Fruit fly (Drosophila melanogaster) whole organism, embryonic: ENCODE measurements around the gene CG18266.

Experiments used
- Aef1 ChIP-seq: fragments of 200-800 bp; sonication (Bioruptor generic); IDR thresholded peaks from 3 replicates; pipeline ENCODE4 v1.3.6; 2022; ENCODE audit warnings: missing biosample characterization, missing genetic modification characterization
- CG10267 ChIP-seq: fragments of 200-800 bp; sonication (Bioruptor generic); optimal IDR thresholded peaks from 2 replicates; lab custom pipeline; 2018; ENCODE audit warnings: missing biosample characterization, mild to moderate bottlenecking, missing genetic modification characterization, moderate library complexity
- CG10321 ChIP-seq: fragments of 200-800 bp; sonication (Bioruptor generic); IDR thresholded peaks from 2 replicates; pipeline ENCODE4 v1.3.6; 2022; ENCODE audit warnings: missing biosample characterization, missing genetic modification characterization
- CG11247 ChIP-seq: fragments of 200-800 bp; sonication (Bioruptor generic); IDR thresholded peaks from 2 replicates; pipeline ENCODE4 v1.3.6; 2022; ENCODE audit warnings: missing biosample characterization, missing genetic modification characterization
- CG11398 ChIP-seq: fragments of 200-800 bp; sonication (Bioruptor generic); optimal IDR thresholded peaks from 2 replicates; lab custom pipeline; 2016; ENCODE audit warnings: missing biosample characterization, missing genetic modification characterization
- CG12155 ChIP-seq: fragments of 200-800 bp; sonication (Bioruptor generic); optimal IDR thresholded peaks from 3 replicates; lab custom pipeline; 2016; ENCODE audit warnings: missing biosample characterization, missing genetic modification characterization
- CG12942 ChIP-seq: fragments of 200-800 bp; sonication (Bioruptor generic); optimal IDR thresholded peaks from 3 replicates; lab custom pipeline; 2016; ENCODE audit warnings: missing biosample characterization, missing genetic modification characterization
- CG13287 ChIP-seq: fragments of 200-800 bp; sonication (Bioruptor generic); IDR thresholded peaks from 2 replicates; pipeline ENCODE4 v1.3.6; 2022; ENCODE audit warnings: missing biosample characterization, missing genetic modification characterization; ENCODE audit not compliant: partially characterized antibody
- CG13296 ChIP-seq: fragments of 200-800 bp; sonication (Bioruptor generic); optimal IDR thresholded peaks from 3 replicates; lab custom pipeline; 2018; ENCODE audit warnings: missing biosample characterization, mild to moderate bottlenecking, missing genetic modification characterization
- CG1647 ChIP-seq: fragments of 200-800 bp; sonication (Bioruptor generic); optimal IDR thresholded peaks from 3 replicates; lab custom pipeline; 2016; ENCODE audit warnings: missing biosample characterization, missing genetic modification characterization
- CG32772 ChIP-seq: fragments of 200-800 bp; sonication (Bioruptor generic); IDR thresholded peaks from 2 replicates; pipeline ENCODE4 v1.3.6; 2022; ENCODE audit warnings: missing biosample characterization, missing genetic modification characterization
- CG34224 ChIP-seq: fragments of 200-800 bp; sonication (Bioruptor generic); IDR thresholded peaks from 3 replicates; pipeline ENCODE4 v1.3.6; 2022; ENCODE audit warnings: missing biosample characterization, missing genetic modification characterization; ENCODE audit not compliant: partially characterized antibody
- CG4424 ChIP-seq: fragments of 200-800 bp; sonication (Bioruptor generic); optimal IDR thresholded peaks from 3 replicates; lab custom pipeline; 2016; ENCODE audit warnings: missing biosample characterization, missing genetic modification characterization
- CG4820 ChIP-seq: fragments of 200-800 bp; sonication (Bioruptor generic); optimal IDR thresholded peaks from 3 replicates; lab custom pipeline; 2016; ENCODE audit warnings: missing biosample characterization, missing genetic modification characterization
- CG7357 ChIP-seq: fragments of 200-800 bp; sonication (Bioruptor generic); IDR thresholded peaks from 3 replicates; pipeline ENCODE4 v1.3.6; 2022; ENCODE audit warnings: missing biosample characterization, missing genetic modification characterization
- CG7786 ChIP-seq: fragments of 200-800 bp; sonication (Bioruptor generic); optimal IDR thresholded peaks from 2 replicates; lab custom pipeline; 2016; ENCODE audit warnings: missing biosample characterization, missing genetic modification characterization
- CG7839 ChIP-seq: fragments of 200-800 bp; sonication (Bioruptor generic); optimal IDR thresholded peaks from 3 replicates; lab custom pipeline; 2018; ENCODE audit warnings: missing biosample characterization, mild to moderate bottlenecking, missing genetic modification characterization, moderate library complexity
- CG9797 ChIP-seq: fragments of 200-800 bp; sonication (Bioruptor generic); optimal IDR thresholded peaks from 3 replicates; lab custom pipeline; 2018; ENCODE audit warnings: missing biosample characterization, mild to moderate bottlenecking, missing genetic modification characterization
- Dad ChIP-seq: fragments of 200-800 bp; sonication (Bioruptor generic); optimal IDR thresholded peaks from 3 replicates; lab custom pipeline; 2016; ENCODE audit warnings: missing biosample characterization, missing genetic modification characterization
- Dek ChIP-seq: fragments of 200-800 bp; sonication (Bioruptor generic); optimal IDR thresholded peaks from 3 replicates; lab custom pipeline; 2019; ENCODE audit warnings: missing biosample characterization, mild to moderate bottlenecking, missing genetic modification characterization, moderate library complexity
- Dip3 ChIP-seq: fragments of 200-800 bp; sonication (Bioruptor generic); optimal IDR thresholded peaks from 3 replicates; lab custom pipeline; 2016; ENCODE audit warnings: missing biosample characterization, missing genetic modification characterization
- Fer3 ChIP-seq: fragments of 200-800 bp; sonication (Bioruptor generic); optimal IDR thresholded peaks from 2 replicates; lab custom pipeline; 2018; ENCODE audit warnings: missing biosample characterization, mild to moderate bottlenecking, missing genetic modification characterization, moderate library complexity
- HHEX ChIP-seq: fragments of 200-800 bp; sonication (Bioruptor generic); optimal IDR thresholded peaks from 3 replicates; lab custom pipeline; 2017; ENCODE audit warnings: missing biosample characterization, mild to moderate bottlenecking, missing genetic modification characterization, missing genetic modification reagents
- HLH54F ChIP-seq: fragments of 200-800 bp; sonication (Bioruptor generic); optimal IDR thresholded peaks from 3 replicates; lab custom pipeline; 2016; ENCODE audit warnings: missing biosample characterization, missing genetic modification characterization
- Hand ChIP-seq: fragments of 200-800 bp; sonication (Bioruptor generic); optimal IDR thresholded peaks from 2 replicates; lab custom pipeline; 2017; ENCODE audit warnings: mild to moderate bottlenecking, missing biosample characterization, missing genetic modification reagents, missing genetic modification characterization
- Hey ChIP-seq: fragments of 200-800 bp; sonication (Bioruptor generic); optimal IDR thresholded peaks from 3 replicates; lab custom pipeline; 2018; ENCODE audit warnings: missing biosample characterization, mild to moderate bottlenecking, missing genetic modification characterization
- Jarid2 ChIP-seq: fragments of 200-800 bp; sonication (Bioruptor generic); optimal IDR thresholded peaks from 3 replicates; lab custom pipeline; 2017; ENCODE audit warnings: mild to moderate bottlenecking, missing biosample characterization, missing genetic modification reagents, missing genetic modification characterization
- Kr ChIP-seq: fragments of 200-800 bp; sonication (Bioruptor generic); optimal IDR thresholded peaks from 2 replicates; lab custom pipeline; 2017; ENCODE audit warnings: missing biosample characterization, mild to moderate bottlenecking, missing genetic modification characterization
- Meics ChIP-seq: fragments of 200-800 bp; sonication (Bioruptor generic); optimal IDR thresholded peaks from 2 replicates; lab custom pipeline; 2017; ENCODE audit warnings: missing biosample characterization, mild to moderate bottlenecking, missing genetic modification characterization
- Scr ChIP-seq: fragments of 200-800 bp; sonication (Bioruptor generic); IDR thresholded peaks from 2 replicates; pipeline ENCODE4 v1.3.6; 2022; ENCODE audit warnings: missing biosample characterization, missing genetic modification characterization; ENCODE audit not compliant: partially characterized antibody
- Sry-β ChIP-seq: fragments of 200-800 bp; sonication (Bioruptor generic); optimal IDR thresholded peaks from 2 replicates; lab custom pipeline; 2018; ENCODE audit warnings: missing biosample characterization, mild to moderate bottlenecking, missing genetic modification characterization, moderate library complexity
- Taf1 ChIP-seq: fragments of 200-800 bp; sonication (Bioruptor generic); IDR thresholded peaks from 2 replicates; pipeline ENCODE4 v1.3.6; 2022; ENCODE audit warnings: missing biosample characterization, missing genetic modification characterization
- abd-A ChIP-seq: fragments of 200-800 bp; sonication (Bioruptor generic); optimal IDR thresholded peaks from 3 replicates; lab custom pipeline; 2019; ENCODE audit warnings: missing biosample characterization, mild to moderate bottlenecking, missing genetic modification characterization, moderate library complexity
- bab2 ChIP-seq: fragments of 200-800 bp; sonication (Bioruptor generic); optimal IDR thresholded peaks from 2 replicates; lab custom pipeline; 2016; ENCODE audit warnings: missing biosample characterization, missing genetic modification characterization
- bbx ChIP-seq: fragments of 200-800 bp; sonication (Bioruptor generic); IDR thresholded peaks from 2 replicates; pipeline ENCODE4 v1.3.6; 2022; ENCODE audit warnings: missing biosample characterization, missing genetic modification characterization; ENCODE audit not compliant: partially characterized antibody
- cato ChIP-seq: fragments of 200-800 bp; sonication (Bioruptor generic); optimal IDR thresholded peaks from 2 replicates; lab custom pipeline; 2016; ENCODE audit warnings: missing biosample characterization, missing genetic modification characterization, borderline replicate concordance
- chinmo ChIP-seq: fragments of 200-800 bp; sonication (Bioruptor generic); IDR thresholded peaks from 4 replicates; pipeline ENCODE4 v1.3.6; 2022; ENCODE audit warnings: missing biosample characterization, missing genetic modification characterization; ENCODE audit not compliant: partially characterized antibody
- crc ChIP-seq: fragments of 200-800 bp; sonication (Bioruptor generic); optimal IDR thresholded peaks from 2 replicates; lab custom pipeline; 2016; ENCODE audit warnings: missing biosample characterization, missing genetic modification characterization
- danr ChIP-seq: fragments of 200-800 bp; sonication (Bioruptor generic); IDR thresholded peaks from 2 replicates; pipeline ENCODE4 v1.3.6; 2022; ENCODE audit warnings: missing biosample characterization, missing genetic modification characterization
- dpn ChIP-seq, 2 experiments: fragments of 200-800 bp; sonication (Bioruptor generic); optimal IDR thresholded peaks; 3 replicates each; lab custom pipeline; 2016; ENCODE audit warnings: missing biosample characterization in 2 of 2, missing genetic modification characterization in 2 of 2
- grau ChIP-seq: fragments of 200-800 bp; optimal IDR thresholded peaks from 3 replicates; lab custom pipeline; 2019; ENCODE audit warnings: missing biosample characterization, mild to moderate bottlenecking, missing genetic modification characterization, moderate library complexity
- hb ChIP-seq: fragments of 200-800 bp; sonication (Bioruptor generic); IDR thresholded peaks from 3 replicates; pipeline ENCODE4 v1.3.6; 2022; ENCODE audit warnings: missing biosample characterization, missing genetic modification characterization; ENCODE audit not compliant: partially characterized antibody
- hbn ChIP-seq: fragments of 200-800 bp; sonication (Bioruptor generic); IDR thresholded peaks from 2 replicates; pipeline ENCODE4 v1.3.6; 2022; ENCODE audit warnings: missing biosample characterization, missing genetic modification characterization; ENCODE audit not compliant: partially characterized antibody
- kah ChIP-seq: fragments of 200-800 bp; sonication (Bioruptor generic); optimal IDR thresholded peaks from 2 replicates; lab custom pipeline; 2018; ENCODE audit warnings: missing biosample characterization, mild to moderate bottlenecking, missing genetic modification characterization
- lbe ChIP-seq: fragments of 200-800 bp; sonication (Bioruptor generic); optimal IDR thresholded peaks from 2 replicates; lab custom pipeline; 2016; ENCODE audit warnings: missing biosample characterization, mild to moderate bottlenecking, missing genetic modification characterization
- lola ChIP-seq, 3 experiments: fragments of >200 bp in 2 of 3; fragments of 200-800 bp in 1 of 3; sonication (Bioruptor generic) in 1 of 3; optimal IDR thresholded peaks; 2 replicates each; lab custom pipeline; 2017 to 2019; ENCODE audit warnings: missing biosample characterization in 3 of 3, missing genetic modification characterization in 3 of 3, mild to moderate bottlenecking in 1 of 3, moderate library complexity in 1 of 3
- mirr ChIP-seq: fragments of 200-800 bp; sonication (Bioruptor generic); optimal IDR thresholded peaks from 3 replicates; lab custom pipeline; 2018; ENCODE audit warnings: missing biosample characterization, mild to moderate bottlenecking, missing genetic modification characterization
- prd ChIP-seq, 3 experiments: fragments of >200 bp in 2 of 3; fragments of 200-800 bp in 1 of 3; sonication (Bioruptor generic) in 1 of 3; optimal IDR thresholded peaks in 2 of 3; IDR thresholded peaks in 1 of 3; 2 replicates in 2 of 3; 3 replicates in 1 of 3; pipeline versions ENCODE4 v1.3.6 to Lab custom; 2017 to 2022; ENCODE audit warnings: missing biosample characterization in 1 of 3, missing genetic modification characterization in 1 of 3
- slp2 ChIP-seq: fragments of 200-800 bp; sonication (Bioruptor generic); optimal IDR thresholded peaks from 2 replicates; lab custom pipeline; 2016; ENCODE audit warnings: missing biosample characterization, missing genetic modification characterization

Gene CG18266

DNA sequence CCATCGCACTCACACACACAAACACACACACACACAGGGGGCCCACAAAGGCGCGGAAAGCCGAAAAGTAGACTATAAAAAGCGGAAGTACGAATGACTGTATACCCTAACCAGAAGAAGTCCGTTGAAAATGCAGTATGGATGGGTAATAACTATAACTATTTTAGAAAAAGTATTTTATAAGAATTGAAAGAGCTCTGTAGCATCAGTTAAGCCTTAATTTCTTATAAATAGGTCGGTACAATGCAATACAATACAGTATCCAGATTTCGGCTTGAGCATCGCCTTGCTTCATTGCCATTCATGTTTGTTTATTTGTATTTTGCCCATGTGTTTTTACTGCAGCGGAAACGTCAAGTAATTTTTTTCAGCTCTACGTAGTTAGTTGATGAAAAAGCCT is 27.1 kb upstream of the CG18266 start (continued):
- TF ChIP-seq hbn (GFP tag; lab: Robert Waterston, UW) = no peak
- no peak for TF ChIP-seq CG12942 (GFP tag; lab: Kevin White, UChicago)
- TF ChIP-seq bab2 = no peak
- TF ChIP-seq prd (optimal IDR thresholded peaks at IDR 0.05; lab: Kevin White, UChicago) = no peak
- TF ChIP-seq prd (GFP tag; IDR thresholded peaks at IDR 0.05; lab: Robert Waterston, UW) = peak; percentile 27; the same call in 1 of the 3 replicates
- TF ChIP-seq slp2 (GFP tag; lab: Kevin White, UChicago) = no peak
- no peak for TF ChIP-seq CG12155 (GFP tag; lab: Kevin White, UChicago)
- TF ChIP-seq HLH54F = peak; percentile 17
- TF ChIP-seq danr (GFP tag; lab: Robert Waterston, UW) = 0 out of 2 replicates have a peak, but pooled peaks have one; percentile 7
- no peak for TF ChIP-seq CG9797
- no peak for TF ChIP-seq CG10321 (GFP tag; lab: Robert Waterston, UW)
- TF ChIP-seq mirr (GFP tag; lab: Kevin White, UChicago) = no peak
- no peak for TF ChIP-seq Hey (tag; lab: Kevin White, UChicago)
- TF ChIP-seq CG1647 = no peak
- TF ChIP-seq hb (GFP tag; lab: Robert Waterston, UW) = no peak
- no peak for TF ChIP-seq Scr (GFP tag; lab: Robert Waterston, UW)
- TF ChIP-seq CG7786 (GFP tag; lab: Kevin White, UChicago) = no peak
- TF ChIP-seq Dip3 (GFP tag; lab: Kevin White, UChicago) = no peak
- TF ChIP-seq CG4424 = no peak
- no peak for TF ChIP-seq lola (GFP tag; optimal IDR thresholded peaks at IDR 0.05; lab: Kevin White, UChicago)
- peak; percentile 58 for TF ChIP-seq CG7839
- no peak for TF ChIP-seq cato
- TF ChIP-seq Dek (tag; lab: Kevin White, UChicago) = peak; percentile 22
- no peak for TF ChIP-seq crc (GFP tag; lab: Kevin White, UChicago)
- no peak for TF ChIP-seq CG4820 (GFP tag; lab: Kevin White, UChicago)
- no peak for TF ChIP-seq grau (tag; lab: Kevin White, UChicago)
- peak; percentile 34 for TF ChIP-seq abd-A
- TF ChIP-seq Jarid2 (GFP tag; lab: Kevin White, UChicago) = no peak
- 0 out of 2 replicates have a peak, but pooled peaks have one; percentile 12 for TF ChIP-seq Taf1 (GFP tag; lab: Robert Waterston, UW)
- no peak for TF ChIP-seq kah (GFP tag; lab: Kevin White, UChicago)
- peak; percentile 22 for TF ChIP-seq CG13296 (GFP tag; lab: Kevin White, UChicago)
- no peak for TF ChIP-seq Sry-β (GFP tag; lab: Kevin White, UChicago)
- no peak for TF ChIP-seq chinmo (GFP tag; lab: Robert Waterston, UW)
- no peak for TF ChIP-seq Dad (GFP tag; lab: Kevin White, UChicago)
- TF ChIP-seq dpn (GFP tag; optimal IDR thresholded peaks at IDR 0.05; lab: Kevin White, UChicago) = no peak
- peak; percentile 15 for TF ChIP-seq Hand
- peak; percentile 24 for TF ChIP-seq HHEX (GFP tag; lab: Kevin White, UChicago)
- no peak for TF ChIP-seq Aef1 (GFP tag; lab: Robert Waterston, UW)
- TF ChIP-seq CG7357 (GFP tag; lab: Robert Waterston, UW) = 0 out of 3 replicates have a peak, but pooled peaks have one; percentile 19
- TF ChIP-seq CG11247 (GFP tag; lab: Robert Waterston, UW) = peak; percentile 41; the same call in 1 of the 2 replicates
- TF ChIP-seq Kr (GFP tag; lab: Kevin White, UChicago) = no peak
- TF ChIP-seq CG13287 = no peak
- peak; percentile 58 for TF ChIP-seq Meics (GFP tag; lab: Kevin White, UChicago)
- peak; percentile 23 for TF ChIP-seq Fer3 (tag; lab: Kevin White, UChicago)
- no peak for TF ChIP-seq CG11398
- TF ChIP-seq bbx = no peak
- TF ChIP-seq lbe (GFP tag; lab: Kevin White, UChicago) = no peak
- TF ChIP-seq CG10267 (tag; lab: Kevin White, UChicago) = no peak
- no peak for TF ChIP-seq CG34224 (GFP tag; lab: Robert Waterston, UW)
- TF ChIP-seq CG32772 (GFP tag; lab: Robert Waterston, UW) = peak; percentile 44
